Worm (Caenorhabditis elegans) whole organism, late embryonic: ENCODE results near the gene C13G5.2.

Experiments used
- ahr-1 ChIP-seq: sonication (generic microtip); optimal IDR thresholded peaks from 2 replicates; lab custom pipeline; 2016; ENCODE audit warnings: missing genetic modification characterization, missing compliant biosample characterization
- dve-1 ChIP-seq: sonication (generic microtip); optimal IDR thresholded peaks from 2 replicates; lab custom pipeline; 2017; ENCODE audit warnings: antibody characterized with exemption, mild to moderate bottlenecking, missing genetic modification characterization, missing compliant biosample characterization
- hlh-6 ChIP-seq: sonication (generic microtip); optimal IDR thresholded peaks from 2 replicates; lab custom pipeline; 2016; ENCODE audit warnings: missing genotype, missing genetic modification characterization, missing compliant biosample characterization
- nhr-232 ChIP-seq: sonication (generic microtip); optimal IDR thresholded peaks from 2 replicates; lab custom pipeline; 2016; ENCODE audit warnings: missing genetic modification characterization, missing compliant biosample characterization
- odd-2 ChIP-seq: sonication (generic microtip); optimal IDR thresholded peaks from 2 replicates; lab custom pipeline; 2017; ENCODE audit warnings: antibody characterized with exemption, mild to moderate bottlenecking, missing genetic modification characterization, missing compliant biosample characterization
- pha-4 ChIP-seq: fragments of 150-350 bp; optimal IDR thresholded peaks from 2 replicates; lab custom pipeline; 2018; ENCODE audit warnings: missing biosample characterization, missing genetic modification reagents, missing genetic modification characterization
- unc-42 ChIP-seq: sonication (generic microtip); optimal IDR thresholded peaks from 2 replicates; lab custom pipeline; 2016; ENCODE audit warnings: missing genotype, missing genetic modification characterization, missing compliant biosample characterization

DNA sequence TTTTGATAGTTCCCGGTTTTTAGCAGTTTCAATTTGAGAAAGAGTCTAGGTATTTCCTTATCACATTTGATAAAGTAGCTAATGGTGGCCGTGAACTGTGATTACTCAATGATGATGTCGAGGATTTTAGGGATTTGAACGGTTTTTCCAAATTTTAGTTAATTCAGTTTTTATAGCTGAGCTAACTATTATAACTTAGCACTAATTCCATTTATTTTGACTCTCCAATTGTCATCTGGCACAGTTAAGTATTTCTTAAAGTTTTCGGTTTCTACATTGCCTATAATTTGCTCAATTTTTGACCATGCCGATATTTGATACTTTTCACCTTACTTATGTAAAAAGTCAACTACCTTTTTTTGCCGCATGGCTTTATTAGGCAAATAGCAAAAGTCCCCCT lies 45.0 kb downstream of the C13G5.2 start:
- TF ChIP-seq pha-4 (tag; lab: Kevin White, UChicago) (no peak), ahr-1 (no peak), hlh-6 (no peak), unc-42 (tag; lab: Kevin White, UChicago) (no peak), nhr-232 (tag; lab: Kevin White, UChicago) (no peak), dve-1 (tag; lab: Kevin White, UChicago) (no peak), odd-2 (tag; lab: Kevin White, UChicago) (no peak)
